Worm (Caenorhabditis elegans) whole organism, L4/young adult: ENCODE measurements around the gene pgp-6.

Source experiments
- W03F9.2 ChIP-seq: fragments of 150-350 bp; optimal IDR thresholded peaks from 2 replicates; lab custom pipeline; 2014; ENCODE audit warnings: missing biosample characterization, missing genetic modification characterization
- dao-5 ChIP-seq: sonication (generic microtip); optimal IDR thresholded peaks from 2 replicates; lab custom pipeline; 2016; ENCODE audit warnings: missing genotype, missing genetic modification characterization, moderate library complexity, missing compliant biosample characterization
- him-1 ChIP-seq: sonication (generic microtip); optimal IDR thresholded peaks from 2 replicates; lab custom pipeline; 2016; ENCODE audit warnings: missing genotype, missing genetic modification reagents, missing genetic modification characterization, missing compliant biosample characterization

DNA sequence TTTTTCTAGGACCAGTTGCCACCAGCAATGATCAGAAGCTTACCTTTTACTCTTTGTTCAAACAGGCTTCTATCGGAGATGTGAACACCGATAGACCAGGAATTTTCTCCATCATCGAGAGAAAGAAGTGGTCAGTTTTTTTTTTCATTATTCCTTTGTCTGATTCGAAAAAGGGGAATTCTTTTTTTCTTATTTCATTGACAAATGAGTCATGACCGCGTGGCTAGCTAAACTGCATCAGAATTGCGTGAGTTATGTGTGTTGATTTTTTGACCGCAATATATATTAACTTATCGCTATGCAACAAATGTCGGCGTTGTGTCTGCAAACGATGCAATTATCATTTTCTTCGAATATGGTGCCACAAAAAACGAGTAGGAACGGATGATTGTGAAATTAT lies 26.2 kb upstream of the pgp-6 start:
- no peak for TF ChIP-seq W03F9.2 (tag; lab: Kevin White, UChicago)
- TF ChIP-seq him-1 (tag; lab: Kevin White, UChicago): no peak
- no peak for TF ChIP-seq dao-5
